Worm (Caenorhabditis elegans) whole organism, late embryonic: Measurements from ENCODE around the gene str-1.
A peak's percentile ranks its signal among the peaks of the same experiment; 100 is the strongest.

Experiments
- C08G9.2 ChIP-seq: sonication (generic microtip); optimal IDR thresholded peaks from 2 replicates; lab custom pipeline; 2016; ENCODE audit warnings: mild to moderate bottlenecking, missing genetic modification characterization, moderate library complexity, missing compliant biosample characterization
- C38D4.7 ChIP-seq: fragments of 200-800 bp; sonication (Bioruptor generic); optimal IDR thresholded peaks from 2 replicates; lab custom pipeline; 2018; ENCODE audit warnings: mild to moderate bottlenecking, missing genetic modification characterization, moderate library complexity, missing compliant biosample characterization
- T23F11.4 ChIP-seq: fragments of 200-800 bp; sonication (Bioruptor generic); optimal IDR thresholded peaks from 2 replicates; lab custom pipeline; 2018; ENCODE audit warnings: mild to moderate bottlenecking, missing genetic modification characterization, missing compliant biosample characterization
- Y22D7AL.16 ChIP-seq: sonication (generic microtip); optimal IDR thresholded peaks from 2 replicates; lab custom pipeline; 2016; ENCODE audit warnings: missing genetic modification characterization, missing compliant biosample characterization
- ceh-18 ChIP-seq: sonication (generic microtip); optimal IDR thresholded peaks from 2 replicates; lab custom pipeline; 2016; ENCODE audit warnings: missing genetic modification characterization, missing compliant biosample characterization
- ceh-19 ChIP-seq: fragments of 200-800 bp; sonication (Bioruptor generic); optimal IDR thresholded peaks from 2 replicates; lab custom pipeline; 2018; ENCODE audit warnings: mild to moderate bottlenecking, missing genetic modification characterization, missing compliant biosample characterization
- ceh-2 ChIP-seq: sonication (generic microtip); optimal IDR thresholded peaks from 2 replicates; lab custom pipeline; 2016; ENCODE audit warnings: missing genotype, missing genetic modification characterization, missing compliant biosample characterization
- ceh-22 ChIP-seq: sonication (generic microtip); optimal IDR thresholded peaks from 2 replicates; lab custom pipeline; 2017; ENCODE audit warnings: missing biosample characterization, missing genetic modification characterization
- ceh-24 ChIP-seq: sonication (generic microtip); optimal IDR thresholded peaks from 2 replicates; lab custom pipeline; 2016; ENCODE audit warnings: mild to moderate bottlenecking, missing genetic modification characterization, missing compliant biosample characterization
- ceh-30 ChIP-seq: fragments of 150-350 bp; optimal IDR thresholded peaks from 2 replicates; lab custom pipeline; 2014; ENCODE audit warnings: missing biosample characterization, missing genetic modification characterization
- ceh-34 ChIP-seq: sonication (generic microtip); optimal IDR thresholded peaks from 2 replicates; lab custom pipeline; 2016; ENCODE audit warnings: mild to moderate bottlenecking, missing genetic modification characterization, missing compliant biosample characterization
- ceh-6 ChIP-seq: fragments of 200-800 bp; sonication (Bioruptor generic); optimal IDR thresholded peaks from 2 replicates; lab custom pipeline; 2018; ENCODE audit warnings: mild to moderate bottlenecking, missing genetic modification characterization, missing compliant biosample characterization
- che-1 ChIP-seq: sonication (generic microtip); optimal IDR thresholded peaks from 2 replicates; lab custom pipeline; 2016; ENCODE audit warnings: mild to moderate bottlenecking, missing genetic modification characterization, missing compliant biosample characterization
- dmd-4 ChIP-seq: sonication (generic microtip); optimal IDR thresholded peaks from 2 replicates; lab custom pipeline; 2016; ENCODE audit warnings: borderline replicate concordance, missing genetic modification characterization, missing compliant biosample characterization
- dve-1 ChIP-seq: sonication (generic microtip); optimal IDR thresholded peaks from 2 replicates; lab custom pipeline; 2017; ENCODE audit warnings: antibody characterized with exemption, mild to moderate bottlenecking, missing genetic modification characterization, missing compliant biosample characterization
- elt-2 ChIP-seq: sonication (generic microtip); optimal IDR thresholded peaks from 2 replicates; lab custom pipeline; 2016; ENCODE audit warnings: missing genetic modification reagents, missing genetic modification characterization, missing compliant biosample characterization
- ets-4 ChIP-seq: sonication (generic microtip); optimal IDR thresholded peaks from 2 replicates; lab custom pipeline; 2016; ENCODE audit warnings: missing genetic modification characterization, missing compliant biosample characterization
- fkh-10 ChIP-seq: fragments of 150-350 bp; optimal IDR thresholded peaks from 2 replicates; lab custom pipeline; 2014; ENCODE audit warnings: missing biosample characterization, missing genetic modification reagents, missing genetic modification characterization
- fkh-6 ChIP-seq: sonication (generic microtip); optimal IDR thresholded peaks from 2 replicates; lab custom pipeline; 2016; ENCODE audit warnings: missing genetic modification characterization, missing compliant biosample characterization
- hlh-13 ChIP-seq: fragments of 200-800 bp; sonication (Bioruptor generic); optimal IDR thresholded peaks from 2 replicates; lab custom pipeline; 2018; ENCODE audit warnings: mild to moderate bottlenecking, missing genetic modification characterization, missing compliant biosample characterization
- hlh-15 ChIP-seq: sonication (generic microtip); optimal IDR thresholded peaks from 2 replicates; lab custom pipeline; 2016; ENCODE audit warnings: missing genetic modification characterization, missing compliant biosample characterization
- lim-6 ChIP-seq: sonication (generic microtip); optimal IDR thresholded peaks from 2 replicates; lab custom pipeline; 2016; ENCODE audit warnings: missing genetic modification characterization, missing compliant biosample characterization
- madf-2 ChIP-seq: sonication (generic microtip); optimal IDR thresholded peaks from 2 replicates; lab custom pipeline; 2017; ENCODE audit warnings: missing genetic modification characterization, missing compliant biosample characterization
- mec-3 ChIP-seq: sonication (generic microtip); optimal IDR thresholded peaks from 2 replicates; lab custom pipeline; 2016; ENCODE audit warnings: borderline replicate concordance, missing genetic modification characterization, missing compliant biosample characterization
- nhr-232 ChIP-seq: sonication (generic microtip); optimal IDR thresholded peaks from 2 replicates; lab custom pipeline; 2016; ENCODE audit warnings: missing genetic modification characterization, missing compliant biosample characterization
- odd-2 ChIP-seq: sonication (generic microtip); optimal IDR thresholded peaks from 2 replicates; lab custom pipeline; 2017; ENCODE audit warnings: antibody characterized with exemption, mild to moderate bottlenecking, missing genetic modification characterization, missing compliant biosample characterization
- pag-3 ChIP-seq: sonication (generic microtip); optimal IDR thresholded peaks from 2 replicates; lab custom pipeline; 2016; ENCODE audit warnings: missing compliant biosample characterization, missing genetic modification characterization, borderline replicate concordance
- pat-9 ChIP-seq: fragments of 200-800 bp; sonication (Bioruptor generic); optimal IDR thresholded peaks from 2 replicates; lab custom pipeline; 2018; ENCODE audit warnings: mild to moderate bottlenecking, missing genetic modification characterization, moderate library complexity, missing compliant biosample characterization
- pax-1 ChIP-seq: fragments of 150-350 bp; optimal IDR thresholded peaks from 2 replicates; lab custom pipeline; 2014; ENCODE audit warnings: missing biosample characterization, missing genetic modification characterization
- pha-4 ChIP-seq: fragments of 150-350 bp; optimal IDR thresholded peaks from 2 replicates; lab custom pipeline; 2018; ENCODE audit warnings: missing biosample characterization, missing genetic modification reagents, missing genetic modification characterization
- pros-1 ChIP-seq: fragments of 150-350 bp; optimal IDR thresholded peaks from 2 replicates; lab custom pipeline; 2014; ENCODE audit warnings: missing biosample characterization, missing genetic modification reagents, missing genetic modification characterization
- ref-2 ChIP-seq: sonication (generic microtip); optimal IDR thresholded peaks from 2 replicates; lab custom pipeline; 2016; ENCODE audit warnings: missing genetic modification characterization, missing compliant biosample characterization
- sdc-2 ChIP-seq: sonication (generic microtip); optimal IDR thresholded peaks from 2 replicates; lab custom pipeline; 2016; ENCODE audit warnings: missing genotype, missing genetic modification characterization, missing compliant biosample characterization
- sox-2 ChIP-seq: fragments of 200-800 bp; sonication (Bioruptor generic); IDR thresholded peaks from 2 replicates; pipeline ENCODE4 v1.3.6; 2022; ENCODE audit warnings: missing genetic modification reagents, missing genetic modification characterization, missing compliant biosample characterization
- sox-4 ChIP-seq: sonication (generic microtip); optimal IDR thresholded peaks from 2 replicates; lab custom pipeline; 2017; ENCODE audit warnings: mild to moderate bottlenecking, missing genetic modification characterization, inconsistent platforms, missing compliant biosample characterization
- unc-42 ChIP-seq: sonication (generic microtip); optimal IDR thresholded peaks from 2 replicates; lab custom pipeline; 2016; ENCODE audit warnings: missing genotype, missing genetic modification characterization, missing compliant biosample characterization
- unc-55 ChIP-seq: sonication (generic microtip); optimal IDR thresholded peaks from 2 replicates; lab custom pipeline; 2017; ENCODE audit warnings: missing biosample characterization, missing genetic modification reagents, missing genetic modification characterization

The str-1 gene

ce11 chrIV:7175346-7175745, 1.8 kb downstream of the str-1 start, which contains the start of gene C42D4.19:
C42D4.19 (plus strand) TSS chrIV:7175646.
- TF ChIP-seq madf-2 (tag; lab: Kevin White, UChicago) = no peak
- no peak for TF ChIP-seq odd-2 (tag; lab: Kevin White, UChicago)
- TF ChIP-seq fkh-10 (GFP tag; lab: Kevin White, UChicago) = no peak
- TF ChIP-seq pag-3 (tag; lab: Kevin White, UChicago) = no peak
- no peak for TF ChIP-seq ref-2 (tag; lab: Kevin White, UChicago)

ce11 chrIV:7176887-7177286, 3.3 kb downstream of the str-1 start, which contains the start of gene str-44:
str-44 (plus strand) TSS chrIV:7177187.
- TF ChIP-seq odd-2 (tag; lab: Kevin White, UChicago) (no peak), ceh-22 (tag; lab: Kevin White, UChicago) (no peak), ceh-2 (tag; lab: Kevin White, UChicago) (no peak), ceh-18 (tag; lab: Kevin White, UChicago) (no peak), madf-2 (tag; lab: Kevin White, UChicago) (no peak)

ce11 chrIV:7178942-7179341, 5.4 kb downstream of the str-1 start, which contains the start of gene C42D4.3:
C42D4.3 (plus strand) TSS chrIV:7179239.
- TF ChIP-seq dmd-4 (tag; lab: Kevin White, UChicago) (no peak), pat-9 (no peak), pag-3 (tag; lab: Kevin White, UChicago) (no peak), hlh-15 (tag; lab: Kevin White, UChicago) (no peak), ceh-2 (tag; lab: Kevin White, UChicago) (no peak), sox-2 (no peak), hlh-13 (GFP tag; lab: Kevin White, UChicago) (no peak), pha-4 (no peak), ceh-30 (tag; lab: Kevin White, UChicago) (no peak), ets-4 (no peak), fkh-10 (GFP tag; lab: Kevin White, UChicago) (no peak), mec-3 (no peak), pros-1 (tag; lab: Kevin White, UChicago) (no peak), fkh-6 (no peak), lim-6 (tag; lab: Kevin White, UChicago) (no peak), ceh-19 (GFP tag; lab: Kevin White, UChicago) (no peak), pax-1 (tag; lab: Kevin White, UChicago) (no peak), nhr-232 (tag; lab: Kevin White, UChicago) (no peak), Y22D7AL.16 (tag; lab: Kevin White, UChicago) (no peak)

ce11 chrIV:7180304-7180703, 6.7 kb downstream of the str-1 start, which contains the start of gene cest-10:
cest-10 (plus strand) TSS chrIV:7180557.
- peak; percentile 71 for TF ChIP-seq elt-2 (tag; lab: Kevin White, UChicago)
- no peak for TF ChIP-seq ceh-19 (GFP tag; lab: Kevin White, UChicago)

- no peak for TF ChIP-seq ceh-6
- no peak for TF ChIP-seq C38D4.7 (GFP tag; lab: Kevin White, UChicago)
- TF ChIP-seq pha-4 = no peak
- no peak for TF ChIP-seq unc-55
- TF ChIP-seq ref-2 (tag; lab: Kevin White, UChicago) = no peak
- TF ChIP-seq sox-4 = no peak
- TF ChIP-seq sdc-2 (tag; lab: Kevin White, UChicago) = no peak
- no peak for TF ChIP-seq che-1 (tag; lab: Kevin White, UChicago)
- no peak for TF ChIP-seq T23F11.4 (GFP tag; lab: Kevin White, UChicago)
- TF ChIP-seq C08G9.2 = no peak
- no peak for TF ChIP-seq ceh-19 (GFP tag; lab: Kevin White, UChicago)
- no peak for TF ChIP-seq ceh-34
- no peak for TF ChIP-seq dmd-4 (tag; lab: Kevin White, UChicago)
- no peak for TF ChIP-seq unc-42 (tag; lab: Kevin White, UChicago)
- TF ChIP-seq pat-9 = no peak
- no peak for TF ChIP-seq ceh-24
- no peak for TF ChIP-seq dve-1 (tag; lab: Kevin White, UChicago)
- TF ChIP-seq pax-1 (tag; lab: Kevin White, UChicago) = no peak
These were observed 9.2 kb downstream of the str-1 start for ce11 chrIV:7182818-7183217.
